Worm (Caenorhabditis elegans): ENCODE measurements around the gene stt-3.

stt-3 gene

ce11 chrIII:6248064-6248687 is at the start of gene stt-3, which contains the start of gene gen-1:
stt-3 (plus strand) TSS chrIII:6248637.
gen-1 (minus strand) TSS chrIII:6248158.
- TF ChIP-seq crh-2 (tag; optimal IDR thresholded peaks at IDR 0.05) (peak; percentile 86), lsy-2 (tag; optimal IDR thresholded peaks at IDR 0.05) (no peak), C34F6.9 (tag; optimal IDR thresholded peaks at IDR 0.05) (peak; percentile 18), nhr-129 (tag; optimal IDR thresholded peaks at IDR 0.05) (peak; percentile 43)

- TF ChIP-seq nhr-21 (tag; optimal IDR thresholded peaks at IDR 0.05) (no peak), ztf-1 (GFP tag; conservative IDR thresholded peaks at IDR 0.05) (no peak), elt-3 (tag; optimal IDR thresholded peaks at IDR 0.05) (no peak), unc-39 (tag; optimal IDR thresholded peaks at IDR 0.05) (no peak), sma-3 (GFP tag; optimal IDR thresholded peaks at IDR 0.05) (no peak), snpc-4 (tag; optimal IDR thresholded peaks at IDR 0.05) (no peak), crh-2 (tag; optimal IDR thresholded peaks at IDR 0.05) (no peak), mbf-1 (tag; optimal IDR thresholded peaks at IDR 0.05) (no peak), lsy-2 (tag; optimal IDR thresholded peaks at IDR 0.05) (no peak), alr-1 (tag; optimal IDR thresholded peaks at IDR 0.05) (no peak), dmd-4 (tag; optimal IDR thresholded peaks at IDR 0.05) (no peak), ceh-16 (tag; optimal IDR thresholded peaks at IDR 0.05) (no peak), ztf-4 (tag; optimal IDR thresholded peaks at IDR 0.05) (no peak), nhr-237 (tag; optimal IDR thresholded peaks at IDR 0.05) (no peak), sem-4 (tag; optimal IDR thresholded peaks at IDR 0.05) (no peak), mdl-1 (tag; optimal IDR thresholded peaks at IDR 0.05) (no peak)
These were observed 47.1 kb upstream of the stt-3 start for ce11 chrIII:6201325-6201724.

ce11 chrIII:6202440-6202839 is 46.0 kb upstream of the stt-3 start:
- TF ChIP-seq lin-13 (GFP tag; optimal IDR thresholded peaks at IDR 0.05) (no peak), ztf-1 (GFP tag; conservative IDR thresholded peaks at IDR 0.05) (no peak), nhr-23 (tag; optimal IDR thresholded peaks at IDR 0.05) (no peak), alr-1 (tag; optimal IDR thresholded peaks at IDR 0.05) (no peak), blmp-1 (tag; optimal IDR thresholded peaks at IDR 0.05; ENCODE audit: insufficient read depth) (no peak), skn-1 (tag; optimal IDR thresholded peaks at IDR 0.05) (no peak)

DNA sequence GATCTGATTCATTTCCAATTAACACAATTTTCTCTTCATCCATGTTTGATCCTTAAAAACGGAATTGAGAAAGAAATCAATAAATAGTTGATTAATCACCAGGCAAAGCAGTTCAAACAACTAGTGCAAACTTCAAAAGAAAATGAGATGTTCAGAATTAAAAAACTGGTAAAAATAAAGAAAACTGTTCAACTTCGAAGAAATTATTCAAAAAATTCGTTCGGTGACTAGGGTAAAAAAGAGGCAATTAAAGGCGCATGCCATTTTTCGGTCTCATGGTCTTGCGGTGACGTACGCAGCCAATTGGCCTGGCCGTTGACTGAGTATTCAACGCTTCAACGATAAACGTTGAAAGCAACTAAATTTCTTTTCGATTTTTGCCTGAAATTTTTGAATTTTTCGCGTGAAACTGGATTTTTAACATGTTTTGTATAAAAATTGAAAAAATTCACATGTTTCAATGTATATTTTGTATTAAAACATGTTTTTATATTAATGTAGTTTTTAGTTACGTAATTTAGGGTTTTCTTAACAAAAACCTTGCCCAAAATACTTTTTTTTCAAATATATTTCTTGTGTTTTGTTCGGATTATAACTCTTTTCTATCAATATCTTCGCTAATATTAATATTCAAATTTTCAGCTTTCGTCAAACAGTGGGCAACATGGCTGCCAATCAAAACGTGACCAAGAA is 42.1 kb upstream of the stt-3 start, which contains the start of the genes sna-3 and rps-3:
TSS of gene sna-3 (minus strand) at position 51 of the 693 bp plus-strand sequence.
TSS of gene rps-3 (plus strand) at position 643 of the 693 bp plus-strand sequence.
- TF ChIP-seq sma-9 (GFP tag; optimal IDR thresholded peaks at IDR 0.05) (peak; percentile 55), sma-9 (tag; optimal IDR thresholded peaks at IDR 0.05) (no peak), elt-1 (tag; optimal IDR thresholded peaks at IDR 0.05) (no peak), zag-1 (tag; optimal IDR thresholded peaks at IDR 0.05) (peak; percentile 10), lin-39 (tag; optimal IDR thresholded peaks at IDR 0.05) (no peak), lin-11 (tag; optimal IDR thresholded peaks at IDR 0.05) (peak; percentile 82), ztf-1 (GFP tag; conservative IDR thresholded peaks at IDR 0.05) (no peak), alr-1 (tag; optimal IDR thresholded peaks at IDR 0.05) (no peak), ceh-82 (tag; optimal IDR thresholded peaks at IDR 0.05) (no peak), sma-3 (GFP tag; optimal IDR thresholded peaks at IDR 0.05) (peak; percentile 52), mab-5 (tag; optimal IDR thresholded peaks at IDR 0.05) (no peak), mbf-1 (tag; optimal IDR thresholded peaks at IDR 0.05) (no peak), egl-27 (tag; optimal IDR thresholded peaks at IDR 0.05) (peak; percentile 21), nhr-12 (tag; optimal IDR thresholded peaks at IDR 0.05) (no peak), elt-3 (tag; optimal IDR thresholded peaks at IDR 0.05) (no peak), ceh-16 (tag; optimal IDR thresholded peaks at IDR 0.05) (peak; percentile 52), unc-62 (GFP tag; optimal IDR thresholded peaks at IDR 0.05) (no peak), gmeb-1 (tag; optimal IDR thresholded peaks at IDR 0.05) (peak; percentile 78), fos-1 (tag; optimal IDR thresholded peaks at IDR 0.05) (peak; percentile 70), unc-55 (GFP tag; optimal IDR thresholded peaks at IDR 0.05) (peak; percentile 93), blmp-1 (tag; optimal IDR thresholded peaks at IDR 0.05; ENCODE audit: insufficient read depth) (peak; percentile 8), nhr-23 (tag; optimal IDR thresholded peaks at IDR 0.05) (no peak), sem-4 (tag; optimal IDR thresholded peaks at IDR 0.05) (no peak), ztf-11 (tag; optimal IDR thresholded peaks at IDR 0.05) (no peak), C34F6.9 (tag; optimal IDR thresholded peaks at IDR 0.05) (peak; percentile 90), nhr-77 (tag; optimal IDR thresholded peaks at IDR 0.05) (no peak), lin-13 (GFP tag; optimal IDR thresholded peaks at IDR 0.05) (peak; percentile 81), aly-2 (tag; optimal IDR thresholded peaks at IDR 0.05) (no peak), nhr-25 (tag; optimal IDR thresholded peaks at IDR 0.05) (peak; percentile 73), snpc-4 (tag; optimal IDR thresholded peaks at IDR 0.05) (peak; percentile 63), lsy-2 (tag; optimal IDR thresholded peaks at IDR 0.05) (peak; percentile 68 to 92), ZK546.5 (tag; optimal IDR thresholded peaks at IDR 0.05) (peak; percentile 40), ama-1 (optimal IDR thresholded peaks at IDR 0.05) (no peak), nhr-237 (tag; optimal IDR thresholded peaks at IDR 0.05) (no peak), F13H6.1 (tag; optimal IDR thresholded peaks at IDR 0.05) (peak; percentile 64), dmd-4 (tag; optimal IDR thresholded peaks at IDR 0.05) (no peak), nhr-129 (tag; optimal IDR thresholded peaks at IDR 0.05) (peak; percentile 91), R02D3.7 (tag; optimal IDR thresholded peaks at IDR 0.05) (no peak), nhr-21 (tag; optimal IDR thresholded peaks at IDR 0.05) (peak; percentile 64), skn-1 (tag; optimal IDR thresholded peaks at IDR 0.05) (no peak)

Measured in whole organism, L2 larva.